Fruit fly (Drosophila melanogaster): Measurements from ENCODE around the gene nab.

Gene nab

DNA sequence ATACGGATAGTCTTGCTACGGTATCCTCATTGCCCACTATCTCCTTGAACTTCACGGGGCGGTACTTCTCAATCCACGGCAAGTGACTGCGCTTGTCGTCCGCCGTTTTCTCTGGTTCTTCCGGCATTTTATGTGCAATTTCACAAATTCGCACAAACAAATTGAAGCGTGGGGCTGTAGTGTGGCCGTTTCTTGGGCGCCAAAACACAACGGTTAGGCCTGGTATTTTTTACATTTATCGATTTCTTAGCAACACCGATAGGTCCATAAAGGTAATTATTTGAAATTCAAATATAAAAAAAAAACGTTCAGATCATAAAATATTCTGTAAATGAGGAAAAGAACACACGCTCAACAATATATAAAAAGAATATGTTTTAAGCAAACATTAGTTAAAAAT, 24.9 kb downstream of the nab start, which contains the start of gene RfC4 (continued):
- TF ChIP-seq Oli (tag; optimal IDR thresholded peaks at IDR 0.05) (no peak), ewg (GFP tag; optimal IDR thresholded peaks at IDR 0.05) (no peak), Sin3A (optimal IDR thresholded peaks at IDR 0.05) (peak; percentile 35), Max (GFP tag; optimal IDR thresholded peaks at IDR 0.05) (no peak), NFAT (GFP tag; IDR thresholded peaks at IDR 0.05) (no peak), Rfx (GFP tag; IDR thresholded peaks at IDR 0.05) (no peak), MESR4 (GFP tag; optimal IDR thresholded peaks at IDR 0.05) (peak; percentile 27), chif (GFP tag; optimal IDR thresholded peaks at IDR 0.05) (no peak), CG7556 (GFP tag; optimal IDR thresholded peaks at IDR 0.05) (no peak), CG10543 (GFP tag; optimal IDR thresholded peaks at IDR 0.05) (no peak), CG11696 (GFP tag; IDR thresholded peaks at IDR 0.05) (no peak), PHDP (tag; optimal IDR thresholded peaks at IDR 0.05) (no peak), CG2116 (GFP tag; optimal IDR thresholded peaks at IDR 0.05) (peak; percentile 58), BEAF-32 (GFP tag; optimal IDR thresholded peaks at IDR 0.05) (peak; percentile 50), CG8089 (GFP tag; optimal IDR thresholded peaks at IDR 0.05) (no peak), CG33557 (GFP tag; optimal IDR thresholded peaks at IDR 0.05) (no peak), Mes4 (GFP tag; optimal IDR thresholded peaks at IDR 0.05) (no peak), CG4404 (GFP tag; IDR thresholded peaks at IDR 0.05) (no peak), CG10321 (GFP tag; IDR thresholded peaks at IDR 0.05) (no peak), Six4 (GFP tag; optimal IDR thresholded peaks at IDR 0.05) (no peak), B-H1 (GFP tag; IDR thresholded peaks at IDR 0.05) (no peak), CG17568 (GFP tag; optimal IDR thresholded peaks at IDR 0.05) (no peak), Sox100B (GFP tag; optimal IDR thresholded peaks at IDR 0.05) (no peak), zf30C (GFP tag; optimal IDR thresholded peaks at IDR 0.05) (no peak), CG7987 (GFP tag; optimal IDR thresholded peaks at IDR 0.05) (no peak), Bgb (GFP tag; IDR thresholded peaks at IDR 0.05; ENCODE audit: partially characterized antibody) (0 out of 2 replicates have a peak, but pooled peaks have one; percentile 10), Dip2 (GFP tag; IDR thresholded peaks at IDR 0.05) (no peak), CG10979 (tag; optimal IDR thresholded peaks at IDR 0.05) (no peak), E2f2 (GFP tag; IDR thresholded peaks at IDR 0.05) (peak; percentile 89), unc-4 (GFP tag; IDR thresholded peaks at IDR 0.05; ENCODE audit: partially characterized antibody) (peak; percentile 31), dmrt99B (tag; optimal IDR thresholded peaks at IDR 0.05) (no peak), CG12942 (GFP tag; optimal IDR thresholded peaks at IDR 0.05) (no peak), CHES-1-like (GFP tag; optimal IDR thresholded peaks at IDR 0.05) (no peak), CG1602 (GFP tag; optimal IDR thresholded peaks at IDR 0.05) (no peak), CG7357 (GFP tag; IDR thresholded peaks at IDR 0.05) (no peak), CG1024 (GFP tag; IDR thresholded peaks at IDR 0.05) (no peak), cato (GFP tag; optimal IDR thresholded peaks at IDR 0.05; ENCODE audit: borderline replicate concordance) (no peak), HLH54F (GFP tag; optimal IDR thresholded peaks at IDR 0.05) (no peak), CG15514 (GFP tag; optimal IDR thresholded peaks at IDR 0.05) (peak; percentile 21), Med (GFP tag) (peak; percentile 53), CG11560 (tag; IDR thresholded peaks at IDR 0.05) (no peak), jumu (GFP tag; optimal IDR thresholded peaks at IDR 0.05) (no peak), kni (GFP tag; optimal IDR thresholded peaks at IDR 0.05) (no peak), CG8281 (tag; optimal IDR thresholded peaks at IDR 0.05) (no peak), D19B (GFP tag; optimal IDR thresholded peaks at IDR 0.05) (no peak), Usf (GFP tag; optimal IDR thresholded peaks at IDR 0.05) (no peak), CG11093 (GFP tag; IDR thresholded peaks at IDR 0.05) (no peak), dan (GFP tag; IDR thresholded peaks at IDR 0.05) (no peak), CG8765 (GFP tag; IDR thresholded peaks at IDR 0.05) (no peak), CG15601 (tag; optimal IDR thresholded peaks at IDR 0.05) (peak; percentile 2), fd96Cb (tag; optimal IDR thresholded peaks at IDR 0.05) (no peak), CG10366 (GFP tag; IDR thresholded peaks at IDR 0.05) (no peak)

All from whole organism, embryonic.